Fruit fly (Drosophila melanogaster) whole organism, embryonic: ENCODE measurements around the gene CG43610.

Experiments used
- Abd-B ChIP-seq: fragments of 200-800 bp; sonication (Bioruptor generic); optimal IDR thresholded peaks from 2 replicates; lab custom pipeline; 2018; ENCODE audit warnings: missing biosample characterization, mild to moderate bottlenecking, missing genetic modification characterization, moderate library complexity
- Asciz ChIP-seq: fragments of 200-800 bp; sonication (Bioruptor generic); optimal IDR thresholded peaks from 2 replicates; lab custom pipeline; 2017; ENCODE audit warnings: missing biosample characterization, mild to moderate bottlenecking, missing genetic modification characterization, missing genetic modification reagents
- Bdp1 ChIP-seq: fragments of 200-800 bp; sonication (Bioruptor generic); optimal IDR thresholded peaks from 3 replicates; lab custom pipeline; 2016; ENCODE audit warnings: missing biosample characterization, missing genetic modification characterization
- BtbVII ChIP-seq: fragments of 200-800 bp; sonication (Bioruptor generic); optimal IDR thresholded peaks from 3 replicates; lab custom pipeline; 2017; ENCODE audit warnings: missing biosample characterization, mild to moderate bottlenecking, missing genetic modification characterization
- C15 ChIP-seq: fragments of 200-800 bp; sonication (Bioruptor generic); IDR thresholded peaks from 3 replicates; pipeline ENCODE4 v1.3.6; 2022; ENCODE audit warnings: missing biosample characterization, missing genetic modification characterization
- CG10462 ChIP-seq: fragments of 200-800 bp; sonication (Bioruptor generic); optimal IDR thresholded peaks from 2 replicates; lab custom pipeline; 2016; ENCODE audit warnings: missing biosample characterization, missing genetic modification characterization
- CG10979 ChIP-seq: fragments of 200-800 bp; sonication (Bioruptor generic); optimal IDR thresholded peaks from 2 replicates; lab custom pipeline; 2018; ENCODE audit warnings: missing biosample characterization, mild to moderate bottlenecking, missing genetic modification characterization, moderate library complexity
- CG11085 ChIP-seq: fragments of 200-800 bp; sonication (Bioruptor generic); IDR thresholded peaks from 2 replicates; pipeline ENCODE4 v1.3.6; 2022; ENCODE audit warnings: missing biosample characterization, missing genetic modification characterization
- CG11456 ChIP-seq: fragments of 200-800 bp; sonication (Bioruptor generic); IDR thresholded peaks from 3 replicates; pipeline ENCODE4 v1.3.6; 2022; ENCODE audit warnings: missing biosample characterization, missing genetic modification characterization
- CG11560 ChIP-seq: fragments of 200-800 bp; sonication (Bioruptor generic); IDR thresholded peaks from 3 replicates; pipeline ENCODE4 v1.3.6; 2022; ENCODE audit warnings: missing biosample characterization, missing genetic modification characterization
- CG12219 ChIP-seq: fragments of 200-800 bp; sonication (Bioruptor generic); optimal IDR thresholded peaks from 3 replicates; lab custom pipeline; 2018; ENCODE audit warnings: missing biosample characterization, mild to moderate bottlenecking, missing genetic modification characterization
- CG12659 ChIP-seq: fragments of 200-800 bp; sonication (Bioruptor generic); optimal IDR thresholded peaks from 3 replicates; lab custom pipeline; 2017; ENCODE audit warnings: mild to moderate bottlenecking, missing biosample characterization, missing genetic modification reagents, missing genetic modification characterization
- CG12942 ChIP-seq: fragments of 200-800 bp; sonication (Bioruptor generic); optimal IDR thresholded peaks from 3 replicates; lab custom pipeline; 2016; ENCODE audit warnings: missing biosample characterization, missing genetic modification characterization
- CG1602 ChIP-seq: fragments of 200-800 bp; sonication (Bioruptor generic); optimal IDR thresholded peaks from 3 replicates; lab custom pipeline; 2016; ENCODE audit warnings: missing biosample characterization, missing genetic modification characterization
- CG18764 ChIP-seq: fragments of 200-800 bp; sonication (Bioruptor generic); optimal IDR thresholded peaks from 3 replicates; lab custom pipeline; 2016; ENCODE audit warnings: missing biosample characterization, missing genetic modification characterization
- CG31224 ChIP-seq: fragments of 200-800 bp; sonication (Bioruptor generic); IDR thresholded peaks from 2 replicates; pipeline ENCODE4 v1.3.6; 2022; ENCODE audit warnings: missing biosample characterization, missing genetic modification characterization
- CG3163 ChIP-seq: fragments of 200-800 bp; sonication (Bioruptor generic); optimal IDR thresholded peaks from 3 replicates; lab custom pipeline; 2016; ENCODE audit warnings: missing biosample characterization, missing genetic modification characterization
- CG32772 ChIP-seq: fragments of 200-800 bp; sonication (Bioruptor generic); IDR thresholded peaks from 2 replicates; pipeline ENCODE4 v1.3.6; 2022; ENCODE audit warnings: missing biosample characterization, missing genetic modification characterization
- CG4360 ChIP-seq: fragments of 200-800 bp; sonication (Bioruptor generic); IDR thresholded peaks from 2 replicates; pipeline ENCODE4 v1.3.6; 2022; ENCODE audit warnings: missing biosample characterization, missing genetic modification characterization
- CG6272 ChIP-seq: fragments of 200-800 bp; sonication (Bioruptor generic); IDR thresholded peaks from 2 replicates; pipeline ENCODE4 v1.3.6; 2022; ENCODE audit warnings: missing biosample characterization, missing genetic modification characterization
- CG7987 ChIP-seq: fragments of 200-800 bp; sonication (Bioruptor generic); optimal IDR thresholded peaks from 2 replicates; lab custom pipeline; 2018; ENCODE audit warnings: missing biosample characterization, mild to moderate bottlenecking, missing genetic modification characterization, moderate library complexity
- CG8089 ChIP-seq: fragments of 200-800 bp; sonication (Bioruptor generic); optimal IDR thresholded peaks from 3 replicates; lab custom pipeline; 2016; ENCODE audit warnings: missing biosample characterization, missing genetic modification characterization
- CG9437 ChIP-seq: fragments of 200-800 bp; sonication (Bioruptor generic); optimal IDR thresholded peaks from 2 replicates; lab custom pipeline; 2018; ENCODE audit warnings: missing biosample characterization, mild to moderate bottlenecking, missing genetic modification characterization
- Chrac-16 ChIP-seq: fragments of 200-800 bp; sonication (Bioruptor generic); optimal IDR thresholded peaks from 3 replicates; lab custom pipeline; 2016; ENCODE audit warnings: missing biosample characterization, missing genetic modification characterization
- Ets97D ChIP-seq: fragments of 200-800 bp; sonication (Bioruptor generic); optimal IDR thresholded peaks from 3 replicates; lab custom pipeline; 2016; ENCODE audit warnings: missing biosample characterization, missing genetic modification characterization
- Hr78 ChIP-seq, 2 experiments: fragments of 200-800 bp in 1 of 2; fragments of >200 bp in 1 of 2; sonication (Bioruptor generic) in 1 of 2; optimal IDR thresholded peaks; 2 replicates each; lab custom pipeline; 2017 to 2019; ENCODE audit warnings: missing biosample characterization in 2 of 2, missing genetic modification characterization in 2 of 2, mild to moderate bottlenecking in 1 of 2, moderate library complexity in 1 of 2
- Ptx1 ChIP-seq: fragments of 200-800 bp; sonication (Bioruptor generic); IDR thresholded peaks from 2 replicates; pipeline ENCODE4 v1.3.6; 2022; ENCODE audit warnings: missing biosample characterization, missing genetic modification characterization
- Sox102F ChIP-seq: fragments of 200-800 bp; sonication (Bioruptor generic); optimal IDR thresholded peaks from 2 replicates; lab custom pipeline; 2018; ENCODE audit warnings: missing biosample characterization, mild to moderate bottlenecking, missing genetic modification characterization, moderate library complexity
- Sry-δ ChIP-seq: fragments of 200-800 bp; sonication (Bioruptor generic); optimal IDR thresholded peaks from 2 replicates; lab custom pipeline; 2016; ENCODE audit warnings: missing biosample characterization, missing genetic modification characterization
- Vsx1 ChIP-seq: fragments of 200-800 bp; sonication (Bioruptor generic); optimal IDR thresholded peaks from 2 replicates; lab custom pipeline; 2017; ENCODE audit warnings: missing biosample characterization, mild to moderate bottlenecking, missing genetic modification characterization, missing genetic modification reagents
- ac ChIP-seq: fragments of 200-800 bp; sonication (Bioruptor generic); optimal IDR thresholded peaks from 3 replicates; lab custom pipeline; 2017; ENCODE audit warnings: missing biosample characterization, mild to moderate bottlenecking, missing genetic modification characterization
- bbx ChIP-seq: fragments of 200-800 bp; sonication (Bioruptor generic); IDR thresholded peaks from 2 replicates; pipeline ENCODE4 v1.3.6; 2022; ENCODE audit warnings: missing biosample characterization, missing genetic modification characterization; ENCODE audit not compliant: partially characterized antibody
- bowl ChIP-seq: fragments of 200-800 bp; sonication (Bioruptor generic); IDR thresholded peaks from 2 replicates; pipeline ENCODE4 v1.3.6; 2022; ENCODE audit warnings: missing biosample characterization, missing genetic modification characterization
- cato ChIP-seq: fragments of 200-800 bp; sonication (Bioruptor generic); optimal IDR thresholded peaks from 2 replicates; lab custom pipeline; 2016; ENCODE audit warnings: missing biosample characterization, missing genetic modification characterization, borderline replicate concordance
- crp ChIP-seq, 2 experiments: fragments of 200-800 bp; sonication (Bioruptor generic); optimal IDR thresholded peaks; 2 replicates in 1 of 2; 3 replicates in 1 of 2; lab custom pipeline; 2017; ENCODE audit warnings: missing biosample characterization in 2 of 2, missing genetic modification characterization in 2 of 2, mild to moderate bottlenecking in 1 of 2, moderate library complexity in 1 of 2
- disco-r ChIP-seq: fragments of 200-800 bp; sonication (Bioruptor generic); optimal IDR thresholded peaks from 2 replicates; lab custom pipeline; 2016; ENCODE audit warnings: missing biosample characterization, missing genetic modification characterization
- dm ChIP-seq: fragments of 200-800 bp; sonication (Bioruptor generic); optimal IDR thresholded peaks from 3 replicates; lab custom pipeline; 2016; ENCODE audit warnings: missing biosample characterization, missing genetic modification characterization
- dysf ChIP-seq: fragments of 200-800 bp; sonication (Bioruptor generic); IDR thresholded peaks from 3 replicates; pipeline ENCODE4 v1.3.6; 2022; ENCODE audit warnings: missing biosample characterization, missing genetic modification characterization
- eyg ChIP-seq: fragments of 200-800 bp; sonication (Bioruptor generic); optimal IDR thresholded peaks from 3 replicates; lab custom pipeline; 2016; ENCODE audit warnings: missing biosample characterization, missing genetic modification characterization
- gcm2 ChIP-seq: fragments of 200-800 bp; sonication (Bioruptor generic); optimal IDR thresholded peaks from 2 replicates; lab custom pipeline; 2016; ENCODE audit warnings: missing biosample characterization, missing genetic modification characterization
- hb ChIP-seq: fragments of 200-800 bp; sonication (Bioruptor generic); IDR thresholded peaks from 3 replicates; pipeline ENCODE4 v1.3.6; 2022; ENCODE audit warnings: missing biosample characterization, missing genetic modification characterization; ENCODE audit not compliant: partially characterized antibody
- lilli ChIP-seq: fragments of 200-800 bp; sonication (Bioruptor generic); optimal IDR thresholded peaks from 3 replicates; lab custom pipeline; 2016; ENCODE audit warnings: missing biosample characterization, missing genetic modification characterization
- mam ChIP-seq: fragments of 200-800 bp; sonication (Bioruptor generic); optimal IDR thresholded peaks from 3 replicates; lab custom pipeline; 2016; ENCODE audit warnings: missing biosample characterization, missing genetic modification characterization
- pho ChIP-seq: fragments of 200-800 bp; sonication (Bioruptor generic); optimal IDR thresholded peaks from 2 replicates; lab custom pipeline; 2016; ENCODE audit warnings: missing biosample characterization, missing genetic modification characterization
- sens ChIP-seq: fragments of 200-800 bp; sonication (Bioruptor generic); peaks from one replicate; lab custom pipeline; 2016; ENCODE audit warnings: missing biosample characterization, missing genetic modification characterization
- seq ChIP-seq: fragments of 200-800 bp; sonication (Bioruptor generic); IDR thresholded peaks from 2 replicates; pipeline ENCODE4 v1.3.6; 2022; ENCODE audit warnings: missing biosample characterization, missing genetic modification characterization
- sisA ChIP-seq: fragments of 200-800 bp; sonication (Bioruptor generic); IDR thresholded peaks from 2 replicates; pipeline ENCODE4 v1.3.6; 2022; ENCODE audit warnings: missing biosample characterization, missing genetic modification characterization
- slp2 ChIP-seq: fragments of 200-800 bp; sonication (Bioruptor generic); optimal IDR thresholded peaks from 2 replicates; lab custom pipeline; 2016; ENCODE audit warnings: missing biosample characterization, missing genetic modification characterization
- sr ChIP-seq: fragments of 200-800 bp; sonication (Bioruptor generic); IDR thresholded peaks from 3 replicates; pipeline ENCODE4 v1.3.6; 2022; ENCODE audit warnings: missing biosample characterization, missing genetic modification characterization
- sug ChIP-seq: fragments of 200-800 bp; optimal IDR thresholded peaks from 2 replicates; lab custom pipeline; 2019; ENCODE audit warnings: missing biosample characterization, mild to moderate bottlenecking, missing genetic modification characterization, moderate library complexity
- z ChIP-seq: fragments of 200-800 bp; sonication (Bioruptor generic); IDR thresholded peaks from 3 replicates; pipeline ENCODE4 v1.3.6; 2022; ENCODE audit warnings: missing biosample characterization, missing genetic modification characterization

The CG43610 gene

DNA sequence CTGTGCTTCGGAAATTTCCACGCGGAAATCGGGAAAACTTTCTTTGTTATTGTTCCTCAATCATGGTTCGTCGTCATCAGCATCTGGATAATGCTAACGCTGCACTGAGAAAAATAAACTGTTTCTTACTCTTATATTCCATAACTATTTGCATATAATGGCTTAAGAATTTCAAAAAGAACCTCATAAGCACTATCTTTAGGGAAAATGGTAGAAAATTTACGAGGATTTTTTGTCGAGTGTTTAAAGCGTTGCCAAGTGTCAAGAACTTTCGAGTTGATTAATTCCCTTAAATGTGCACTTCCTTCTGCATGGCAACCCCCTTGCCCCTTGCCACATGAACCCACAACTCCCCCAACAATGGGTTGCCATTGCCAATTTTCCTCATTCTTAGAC is 11.0 kb upstream of the CG43610 start (continued):
- TF ChIP-seq CG7987 (GFP tag; lab: Kevin White, UChicago) = no peak
- TF ChIP-seq CG32772 (GFP tag; lab: Robert Waterston, UW) = peak; percentile 19; the same call in 1 of the 2 replicates
- TF ChIP-seq pho (GFP tag; lab: Kevin White, UChicago) = no peak
- TF ChIP-seq cato (GFP tag; lab: Kevin White, UChicago) = peak; percentile 2
- no peak for TF ChIP-seq gcm2 (GFP tag; lab: Kevin White, UChicago)
- peak; percentile 38 for TF ChIP-seq CG12219 (GFP tag; lab: Kevin White, UChicago)
- TF ChIP-seq CG9437 (GFP tag; lab: Kevin White, UChicago) = peak; percentile 20
- no peak for TF ChIP-seq z
- TF ChIP-seq bbx (GFP tag; lab: Robert Waterston, UW) = no peak
- TF ChIP-seq mam (GFP tag; lab: Kevin White, UChicago) = peak; percentile 25
- TF ChIP-seq CG8089 = peak; percentile 12
- peak; percentile 83 for TF ChIP-seq CG10979 (tag; lab: Kevin White, UChicago)
- TF ChIP-seq CG11560 = peak; percentile 5; the same call in 1 of the 3 replicates
- no peak for TF ChIP-seq Ets97D (GFP tag; lab: Kevin White, UChicago)
- no peak; the same call in 2 of the 3 replicates for TF ChIP-seq C15 (GFP tag; lab: Robert Waterston, UW)
- TF ChIP-seq CG3163 (GFP tag; lab: Kevin White, UChicago) = no peak
- TF ChIP-seq Sox102F (GFP tag; lab: Kevin White, UChicago) = peak; percentile 78
- TF ChIP-seq CG18764 (GFP tag; lab: Kevin White, UChicago) = peak; percentile 57
- peak; percentile 44 for TF ChIP-seq slp2
- no peak for TF ChIP-seq CG4360 (GFP tag; lab: Robert Waterston, UW)
- TF ChIP-seq hb (GFP tag; lab: Robert Waterston, UW) = no peak
- TF ChIP-seq CG1602 (GFP tag; lab: Kevin White, UChicago) = peak; percentile 43
- TF ChIP-seq ac (GFP tag; lab: Kevin White, UChicago) = no peak
- TF ChIP-seq sens = peak; percentile 83
- TF ChIP-seq dm (GFP tag; lab: Kevin White, UChicago) = peak; percentile 13
- peak; percentile 39; the same call in 2 of the 3 replicates for TF ChIP-seq dysf (GFP tag; lab: Robert Waterston, UW)
- no peak for TF ChIP-seq BtbVII (GFP tag; lab: Kevin White, UChicago)
- TF ChIP-seq Bdp1 = no peak
- peak; percentile 37 for TF ChIP-seq eyg
- no peak for TF ChIP-seq Vsx1 (GFP tag; lab: Kevin White, UChicago)
- TF ChIP-seq disco-r (GFP tag; lab: Kevin White, UChicago) = no peak
- no peak for TF ChIP-seq bowl (GFP tag; lab: Robert Waterston, UW)
- peak; percentile 17 for TF ChIP-seq Abd-B
- TF ChIP-seq Chrac-16 = peak; percentile 23
- TF ChIP-seq Ptx1 = peak; percentile 53
- peak; percentile 5 for TF ChIP-seq CG10462 (GFP tag; lab: Kevin White, UChicago)
- no peak for TF ChIP-seq sug (tag; lab: Kevin White, UChicago)
- TF ChIP-seq sr (GFP tag; lab: Robert Waterston, UW) = no peak
- TF ChIP-seq Sry-δ = peak; percentile 6
- peak; percentile 37; the same call in 1 of the 2 replicates for TF ChIP-seq CG6272 (GFP tag; lab: Robert Waterston, UW)
- TF ChIP-seq crp (GFP tag; optimal IDR thresholded peaks at IDR 0.05; lab: Kevin White, UChicago) = no peak
- peak; percentile 8 for TF ChIP-seq CG12659 (GFP tag; lab: Kevin White, UChicago)
- no peak for TF ChIP-seq seq (GFP tag; lab: Robert Waterston, UW)
- no peak for TF ChIP-seq CG11456 (GFP tag; lab: Robert Waterston, UW)
- peak; percentile 33 for TF ChIP-seq CG12942 (GFP tag; lab: Kevin White, UChicago)
- TF ChIP-seq Asciz (GFP tag; lab: Kevin White, UChicago) = peak; percentile 46
- TF ChIP-seq CG31224 (GFP tag; lab: Robert Waterston, UW) = no peak
- no peak for TF ChIP-seq lilli (GFP tag; lab: Kevin White, UChicago)
- peak; percentile 53 for TF ChIP-seq sisA (GFP tag; lab: Robert Waterston, UW)
- no peak for TF ChIP-seq Hr78 (GFP tag; optimal IDR thresholded peaks at IDR 0.05; lab: Kevin White, UChicago)
- no peak for TF ChIP-seq CG11085 (GFP tag; lab: Robert Waterston, UW)
